Fruit fly (Drosophila melanogaster) whole organism: Measurements from ENCODE around the gene CG42713.

Source experiments
- CG8478 ChIP-seq: fragments of >200 bp; optimal IDR thresholded peaks from 2 replicates; lab custom pipeline; 2018; ENCODE audit warnings: inconsistent platforms
- Dll ChIP-seq: fragments of >200 bp; optimal IDR thresholded peaks from 2 replicates; lab custom pipeline; 2017
- EcR ChIP-seq, 2 experiments: fragments of >200 bp; optimal IDR thresholded peaks; 2 replicates each; lab custom pipeline; 2017; ENCODE audit warnings: missing biosample characterization in 2 of 2, missing genetic modification characterization in 2 of 2, missing genetic modification reagents in 2 of 2
- pan ChIP-seq: fragments of >200 bp; optimal IDR thresholded peaks from 2 replicates; lab custom pipeline; 2017
- psq ChIP-seq: fragments of >200 bp; optimal IDR thresholded peaks from 2 replicates; lab custom pipeline; 2017
- usp ChIP-seq: fragments of >200 bp; optimal IDR thresholded peaks from 2 replicates; lab custom pipeline; 2017; ENCODE audit warnings: missing biosample characterization, missing genetic modification characterization, mixed read lengths

Gene CG42713

DNA sequence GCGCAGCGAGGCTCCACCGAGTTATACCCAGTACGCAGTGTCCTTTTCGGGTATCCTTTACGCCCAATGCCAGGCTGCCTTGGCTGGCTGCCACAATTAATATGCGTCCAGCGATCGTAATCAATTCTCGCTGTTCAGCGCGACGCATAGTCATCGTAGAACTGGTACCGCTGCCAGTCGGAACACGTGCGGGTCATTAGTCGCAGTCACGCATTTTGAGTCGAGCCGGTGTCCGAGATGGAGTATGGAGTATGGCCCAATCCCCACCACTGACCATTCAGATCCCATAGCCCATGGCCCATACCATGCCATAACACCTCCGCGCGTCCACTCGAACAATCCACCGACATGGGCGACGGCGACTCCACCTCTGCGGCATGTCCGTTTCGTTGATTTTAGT lies 33.5 kb upstream of the CG42713 start:
- TF ChIP-seq psq (lab: Kevin White, UChicago): no peak
- TF ChIP-seq pan (lab: Kevin White, UChicago): no peak
- no peak for TF ChIP-seq usp
- no peak for TF ChIP-seq CG8478 (lab: Kevin White, UChicago)
- TF ChIP-seq EcR (GFP tag; optimal IDR thresholded peaks at IDR 0.05; lab: Kevin White, UChicago): no peak
- no peak for TF ChIP-seq Dll (lab: Kevin White, UChicago)

DNA sequence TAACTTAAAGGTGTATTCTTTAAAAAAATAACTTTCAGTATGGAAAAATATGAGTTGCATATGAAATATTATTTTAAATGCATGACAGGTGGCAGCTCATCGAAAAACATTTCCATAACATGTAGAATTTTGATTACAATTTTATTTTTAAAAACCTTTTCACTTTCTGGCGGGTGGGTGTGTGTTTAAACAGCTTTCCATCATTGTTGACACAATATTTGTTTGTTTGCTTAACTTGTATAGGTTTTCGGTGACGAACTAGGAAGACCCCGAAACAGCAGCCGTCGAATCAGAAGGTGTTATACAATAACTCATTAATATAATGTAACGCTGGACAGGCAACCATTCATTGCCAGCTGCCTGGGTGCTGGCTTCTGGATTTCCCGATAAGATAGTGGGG lies 31.4 kb upstream of the CG42713 start:
- TF ChIP-seq psq (lab: Kevin White, UChicago): no peak
- TF ChIP-seq EcR (GFP tag; optimal IDR thresholded peaks at IDR 0.05; lab: Kevin White, UChicago): no peak
- no peak for TF ChIP-seq CG8478 (lab: Kevin White, UChicago)
- TF ChIP-seq usp: no peak

DNA sequence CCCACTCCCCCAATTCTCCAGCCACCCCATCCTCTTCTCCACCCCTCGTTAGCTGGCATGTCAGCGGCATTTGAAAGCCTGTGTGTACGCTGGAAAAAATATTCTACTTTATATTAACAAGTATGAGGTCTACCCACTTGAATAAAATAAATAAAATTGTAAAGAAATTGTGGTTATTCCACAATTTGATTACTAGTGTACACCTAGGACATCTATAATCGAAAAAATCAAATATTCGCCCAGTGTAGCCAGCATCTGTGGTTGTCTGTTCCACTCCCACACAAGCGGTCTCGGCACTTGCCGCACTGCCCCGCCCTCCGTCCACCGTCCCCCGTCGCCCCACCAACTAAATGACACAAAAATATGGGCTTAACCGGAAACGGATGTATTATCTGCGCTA lies 30.5 kb upstream of the CG42713 start:
- TF ChIP-seq usp (no peak), Dll (lab: Kevin White, UChicago) (no peak), CG8478 (lab: Kevin White, UChicago) (no peak), pan (lab: Kevin White, UChicago) (no peak), EcR (GFP tag; optimal IDR thresholded peaks at IDR 0.05; lab: Kevin White, UChicago) (no peak), psq (lab: Kevin White, UChicago) (no peak)

DNA sequence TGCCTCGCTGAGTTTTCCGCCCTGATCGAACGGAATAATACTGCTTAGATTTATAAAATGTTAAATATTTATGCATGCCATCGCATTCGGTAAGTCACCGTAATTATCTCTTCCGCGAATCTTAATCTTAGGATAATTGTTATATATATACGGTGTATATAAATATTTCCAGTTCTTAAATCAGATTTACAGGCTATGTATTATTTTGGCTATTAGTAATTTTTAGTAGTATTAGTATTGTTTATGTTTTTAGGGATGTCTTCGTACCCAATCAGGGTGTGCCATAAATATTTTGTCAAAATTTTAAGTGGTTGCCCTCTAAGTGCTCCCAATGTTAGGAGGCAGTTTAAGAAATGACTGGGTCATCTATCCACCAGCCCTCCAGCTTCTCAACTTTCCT lies 28.8 kb upstream of the CG42713 start, which contains the start of gene CG32986:
CG32986 (plus strand) TSS at position 301 of the 400 bp plus-strand sequence.
- no peak for TF ChIP-seq Dll (lab: Kevin White, UChicago)
- no peak for TF ChIP-seq CG8478 (lab: Kevin White, UChicago)
- no peak for TF ChIP-seq psq (lab: Kevin White, UChicago)
- no peak for TF ChIP-seq EcR (GFP tag; optimal IDR thresholded peaks at IDR 0.05; lab: Kevin White, UChicago)
- no peak for TF ChIP-seq pan (lab: Kevin White, UChicago)
- TF ChIP-seq usp: no peak

DNA sequence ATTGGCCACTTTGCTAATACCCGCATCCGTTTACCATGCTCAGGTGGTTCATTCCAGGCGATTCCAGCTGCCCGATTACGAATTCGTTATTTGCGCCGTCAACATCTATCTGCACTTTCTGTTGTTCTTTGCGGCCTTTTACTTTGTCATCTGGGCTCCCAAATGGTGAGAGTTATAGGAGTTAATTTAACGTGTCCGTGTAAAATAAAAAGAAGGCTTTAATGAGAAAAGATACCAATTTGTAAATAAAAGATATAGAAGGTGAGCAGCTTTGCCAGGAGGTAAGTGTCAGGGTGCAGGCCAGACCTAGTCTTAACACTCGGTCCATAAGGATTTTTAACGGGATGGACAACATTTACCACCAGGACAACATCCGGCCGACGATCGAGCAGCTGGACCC lies 27.7 kb upstream of the CG42713 start, which contains the start of gene CG32987:
CG32987 (plus strand) TSS at position 301 of the 400 bp plus-strand sequence.
- TF ChIP-seq usp: no peak
- no peak for TF ChIP-seq CG8478 (lab: Kevin White, UChicago)
- no peak for TF ChIP-seq pan (lab: Kevin White, UChicago)
- TF ChIP-seq EcR (GFP tag; optimal IDR thresholded peaks at IDR 0.05; lab: Kevin White, UChicago): no peak
- no peak for TF ChIP-seq Dll (lab: Kevin White, UChicago)
- TF ChIP-seq psq (lab: Kevin White, UChicago): no peak

DNA sequence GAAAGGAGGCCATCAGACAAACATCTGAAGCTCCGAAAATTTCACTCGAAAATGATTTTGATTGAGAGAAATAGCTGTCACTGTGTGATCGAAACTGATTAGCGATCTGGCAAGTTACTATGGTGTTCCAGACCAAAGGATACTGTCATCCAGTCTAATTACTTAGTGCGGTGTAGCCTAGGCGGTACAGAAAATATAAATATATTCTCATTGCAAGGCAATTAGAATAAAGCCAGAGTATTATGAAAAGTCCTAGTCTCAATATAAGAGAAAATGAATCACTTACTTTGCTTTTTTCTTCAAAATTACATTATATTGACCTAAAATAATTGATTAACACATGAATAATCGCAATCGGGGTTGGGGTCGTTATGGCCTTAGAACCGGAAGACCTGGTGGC lies 26.7 kb upstream of the CG42713 start, which contains the start of gene CG32988:
CG32988 (plus strand) TSS at position 301 of the 400 bp plus-strand sequence.
- TF ChIP-seq CG8478 (lab: Kevin White, UChicago): no peak
- no peak for TF ChIP-seq pan (lab: Kevin White, UChicago)
- TF ChIP-seq psq (lab: Kevin White, UChicago): no peak
- no peak for TF ChIP-seq EcR (GFP tag; optimal IDR thresholded peaks at IDR 0.05; lab: Kevin White, UChicago)
- no peak for TF ChIP-seq Dll (lab: Kevin White, UChicago)
- no peak for TF ChIP-seq usp

DNA sequence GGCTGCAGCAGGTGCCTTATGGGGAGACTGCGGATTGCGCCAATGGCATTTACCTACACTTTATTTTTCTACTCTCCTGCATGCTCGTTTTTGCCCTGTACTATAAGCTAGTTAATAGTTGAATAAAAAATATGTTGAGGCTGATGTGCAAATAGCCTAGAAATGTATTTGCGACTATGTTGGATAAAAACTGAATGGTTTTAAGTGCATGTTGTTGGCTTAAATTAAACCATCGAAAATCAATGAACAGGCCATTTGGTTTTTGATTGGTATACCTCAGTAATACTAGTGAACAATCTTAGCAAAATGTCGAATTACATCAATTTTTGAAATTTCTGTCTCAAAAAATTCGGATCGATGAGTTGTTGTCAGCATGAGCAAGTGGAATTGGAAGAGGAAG lies 25.7 kb upstream of the CG42713 start, which contains the start of gene CG32983:
CG32983 (plus strand) TSS at position 301 of the 400 bp plus-strand sequence.
- TF ChIP-seq usp (no peak), EcR (GFP tag; optimal IDR thresholded peaks at IDR 0.05; lab: Kevin White, UChicago) (no peak), pan (lab: Kevin White, UChicago) (no peak), psq (lab: Kevin White, UChicago) (no peak), CG8478 (lab: Kevin White, UChicago) (no peak)

DNA sequence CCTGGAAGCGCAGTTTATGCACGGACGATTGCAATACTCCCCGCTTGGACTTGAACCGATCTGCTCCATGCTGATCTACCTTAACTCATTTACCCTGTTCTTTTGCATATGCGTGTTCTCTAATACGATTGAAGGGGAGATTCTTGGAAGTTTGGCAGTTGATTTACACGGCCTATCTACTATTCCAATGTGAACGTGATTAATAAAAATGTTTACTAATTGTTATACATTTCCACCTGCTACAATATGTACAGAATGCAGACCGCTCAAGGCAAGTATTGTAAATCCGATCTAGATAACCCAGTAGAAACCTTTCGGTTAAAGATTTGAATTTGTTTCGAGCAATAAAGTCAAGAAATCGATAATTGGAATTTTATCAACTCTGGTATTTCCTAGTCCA lies 24.8 kb upstream of the CG42713 start, which contains the start of gene CG9483:
CG9483 (plus strand) TSS at position 301 of the 400 bp plus-strand sequence.
- TF ChIP-seq usp (no peak), Dll (lab: Kevin White, UChicago) (no peak)

DNA sequence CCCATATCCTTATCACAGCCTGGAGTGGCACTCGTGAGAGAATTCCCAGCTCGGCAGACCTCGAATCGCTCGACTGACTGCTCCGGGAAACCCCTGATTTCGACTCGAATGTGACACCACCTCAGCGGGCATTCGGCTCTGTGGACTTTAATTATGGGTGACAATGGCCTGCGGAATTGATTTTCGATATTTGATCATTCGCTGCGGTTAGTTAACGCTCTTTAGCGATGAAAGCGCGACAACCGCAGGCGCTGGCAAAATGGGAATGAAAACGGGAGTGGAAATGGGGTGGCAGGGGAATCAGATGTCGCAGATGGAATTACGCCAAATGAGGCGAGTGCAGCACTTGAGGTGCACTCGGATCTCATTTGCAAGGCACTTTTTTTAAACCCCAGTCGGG lies 19.6 kb upstream of the CG42713 start:
- TF ChIP-seq Dll (lab: Kevin White, UChicago): no peak
- no peak for TF ChIP-seq psq (lab: Kevin White, UChicago)
- TF ChIP-seq pan (lab: Kevin White, UChicago): no peak
- TF ChIP-seq CG8478 (lab: Kevin White, UChicago): no peak
- TF ChIP-seq usp: no peak
- TF ChIP-seq EcR (GFP tag; optimal IDR thresholded peaks at IDR 0.05; lab: Kevin White, UChicago): no peak

DNA sequence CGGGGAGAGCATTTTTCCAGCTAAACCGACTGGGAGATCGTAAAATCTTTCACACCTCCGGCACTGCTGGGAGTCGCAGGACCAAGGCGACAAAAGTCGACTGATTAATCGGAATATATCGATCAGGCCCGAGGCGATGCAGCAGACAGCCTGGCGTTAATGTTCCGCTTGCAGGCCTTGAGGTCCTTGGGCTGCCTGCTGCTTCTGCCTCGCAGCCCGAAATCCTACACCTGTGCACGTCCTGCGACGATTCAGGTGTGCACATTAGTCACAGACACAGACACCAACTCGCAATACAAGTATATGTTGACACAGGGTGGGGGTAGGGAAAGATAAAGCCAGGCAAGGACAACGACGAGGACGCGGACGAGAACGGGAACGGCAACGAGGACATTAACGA lies 15.4 kb upstream of the CG42713 start:
- no peak for TF ChIP-seq usp
- TF ChIP-seq CG8478 (lab: Kevin White, UChicago): no peak
- TF ChIP-seq psq (lab: Kevin White, UChicago): no peak
- TF ChIP-seq Dll (lab: Kevin White, UChicago): no peak
- no peak for TF ChIP-seq EcR (GFP tag; optimal IDR thresholded peaks at IDR 0.05; lab: Kevin White, UChicago)
- TF ChIP-seq pan (lab: Kevin White, UChicago): no peak

DNA sequence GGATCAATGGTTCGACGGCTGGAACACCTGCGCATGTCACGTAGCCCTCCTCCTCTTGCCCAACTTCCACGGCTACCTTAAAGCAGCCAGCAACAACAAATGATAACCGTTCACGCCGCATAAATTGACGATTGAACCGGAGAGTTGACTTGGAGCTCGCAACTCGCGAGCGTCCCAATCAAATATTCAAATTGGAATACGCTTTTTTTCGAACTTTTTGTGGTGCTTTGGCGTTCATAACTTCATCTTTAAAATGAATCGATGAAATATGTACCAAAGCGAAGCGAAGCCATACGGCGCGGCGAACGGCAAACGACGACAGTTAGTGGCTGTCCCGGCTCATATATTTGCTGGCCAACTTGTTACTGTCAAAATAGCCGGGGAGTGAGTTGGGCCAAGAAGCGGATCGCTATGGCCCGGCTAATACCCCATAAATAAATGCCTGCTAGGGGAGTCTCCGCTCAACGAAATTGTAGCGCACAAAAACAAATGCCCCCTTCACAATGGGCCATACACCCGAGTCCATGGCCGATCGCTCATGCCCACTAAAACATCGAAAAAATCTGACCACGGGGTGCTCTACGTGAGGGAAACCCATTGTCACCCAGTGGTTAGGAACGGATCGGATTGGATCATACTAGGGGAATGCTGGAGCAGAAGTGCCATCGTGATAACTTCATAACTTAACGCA lies 11.9 kb upstream of the CG42713 start:
- TF ChIP-seq psq (lab: Kevin White, UChicago): no peak
- no peak for TF ChIP-seq pan (lab: Kevin White, UChicago)
- no peak for TF ChIP-seq usp
- no peak for TF ChIP-seq Dll (lab: Kevin White, UChicago)
- TF ChIP-seq CG8478 (lab: Kevin White, UChicago): no peak
- TF ChIP-seq EcR (GFP tag; optimal IDR thresholded peaks at IDR 0.05; lab: Kevin White, UChicago): no peak

DNA sequence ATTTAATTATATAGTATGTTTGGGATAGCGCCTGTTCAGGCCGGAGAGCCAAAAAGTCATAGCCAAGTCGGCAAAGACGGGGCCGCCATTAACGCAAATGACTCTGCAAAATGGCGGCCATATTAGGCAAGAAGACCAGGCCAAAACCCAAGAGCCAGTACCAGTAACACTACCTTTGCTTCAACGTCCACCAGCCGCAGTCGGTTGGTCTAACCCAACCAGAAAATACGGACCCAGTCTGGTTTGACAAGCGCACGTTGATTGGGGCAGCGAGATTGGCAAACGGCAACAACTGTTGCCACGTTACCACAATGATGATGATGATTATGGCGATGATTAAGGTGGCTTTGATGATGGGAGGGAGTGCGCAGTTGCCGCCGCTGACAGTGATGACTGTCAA lies 10.1 kb upstream of the CG42713 start:
- no peak for TF ChIP-seq CG8478 (lab: Kevin White, UChicago)
- TF ChIP-seq pan (lab: Kevin White, UChicago): no peak
- TF ChIP-seq psq (lab: Kevin White, UChicago): no peak
- no peak for TF ChIP-seq usp
- TF ChIP-seq Dll (lab: Kevin White, UChicago): peak; percentile 15
- TF ChIP-seq EcR (GFP tag; optimal IDR thresholded peaks at IDR 0.05; lab: Kevin White, UChicago): no peak
